Worm (Caenorhabditis elegans): ENCODE data around the gene sec-16A.1.

The sec-16A.1 gene

DNA sequence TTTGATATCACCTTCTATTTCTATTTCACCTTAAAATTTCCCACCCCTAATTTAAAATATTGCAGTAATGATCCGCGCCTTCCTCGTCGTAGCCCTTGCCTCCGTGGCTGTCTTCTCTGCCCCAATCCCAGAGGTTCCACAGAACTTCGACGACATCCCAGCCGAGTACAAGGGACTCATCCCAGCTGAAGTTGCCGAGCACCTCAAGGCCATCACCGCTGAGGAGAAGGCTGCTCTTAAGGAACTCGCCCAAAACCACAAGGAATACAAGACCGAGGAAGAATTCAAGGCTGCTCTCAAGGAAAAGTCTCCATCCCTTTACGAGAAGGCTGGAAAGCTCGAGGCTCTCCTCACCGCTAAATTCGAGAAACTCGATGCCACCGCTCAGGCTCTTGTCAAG is 43.9 kb upstream of the sec-16A.1 start, which contains the start of gene far-2:
TSS of gene far-2 (plus strand) at position 66 of the 400 bp plus-strand sequence.
- TF ChIP-seq nhr-67 (tag; optimal IDR thresholded peaks at IDR 0.05) (no peak), egl-5 (tag; optimal IDR thresholded peaks at IDR 0.05) (no peak), egl-27 (tag; optimal IDR thresholded peaks at IDR 0.05) (no peak), snpc-4 (tag; optimal IDR thresholded peaks at IDR 0.05) (no peak), pqm-1 (tag; optimal IDR thresholded peaks at IDR 0.05) (no peak), nhr-11 (tag; optimal IDR thresholded peaks at IDR 0.05) (no peak), nhr-12 (tag; optimal IDR thresholded peaks at IDR 0.05) (no peak), nhr-237 (tag; optimal IDR thresholded peaks at IDR 0.05) (no peak), lin-15B (tag; optimal IDR thresholded peaks at IDR 0.05) (no peak), ztf-11 (tag; optimal IDR thresholded peaks at IDR 0.05) (no peak), ceh-9 (tag; optimal IDR thresholded peaks at IDR 0.05) (no peak), sea-2 (GFP tag; optimal IDR thresholded peaks at IDR 0.05) (no peak), lsy-12 (tag; optimal IDR thresholded peaks at IDR 0.05) (no peak), lin-39 (tag; optimal IDR thresholded peaks at IDR 0.05) (no peak), skn-1 (tag; optimal IDR thresholded peaks at IDR 0.05) (no peak), elt-2 (tag; optimal IDR thresholded peaks at IDR 0.05) (no peak), nfya-1 (tag; optimal IDR thresholded peaks at IDR 0.05; ENCODE audit: insufficient read depth) (no peak), nhr-76 (tag; optimal IDR thresholded peaks at IDR 0.05) (no peak), ZK546.5 (tag; optimal IDR thresholded peaks at IDR 0.05) (no peak), elt-1 (tag; optimal IDR thresholded peaks at IDR 0.05) (no peak)

DNA sequence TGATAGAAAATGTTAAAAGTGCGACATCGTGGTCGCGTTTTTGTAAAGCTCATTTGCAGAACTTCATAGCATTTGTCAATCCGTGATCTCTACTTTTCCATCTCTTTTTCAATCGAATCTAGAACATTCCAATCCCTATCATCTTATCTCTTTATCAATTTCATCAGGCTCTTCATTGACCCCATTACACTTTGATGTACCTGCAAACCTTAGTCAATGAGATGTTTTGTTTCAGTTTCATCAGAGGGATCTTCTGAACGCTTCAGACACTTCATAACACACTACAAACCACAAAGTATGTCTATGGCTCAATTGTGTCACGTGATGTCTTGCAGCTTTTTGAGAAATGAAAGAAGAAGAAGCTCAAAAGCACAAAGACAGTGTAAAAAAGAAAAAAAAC is 42.5 kb upstream of the sec-16A.1 start:
- TF ChIP-seq nfya-1 (tag; optimal IDR thresholded peaks at IDR 0.05; ENCODE audit: insufficient read depth) (peak; percentile 15), pha-4 (tag; optimal IDR thresholded peaks at IDR 0.05) (no peak), egl-5 (tag; optimal IDR thresholded peaks at IDR 0.05) (peak; percentile 72)

DNA sequence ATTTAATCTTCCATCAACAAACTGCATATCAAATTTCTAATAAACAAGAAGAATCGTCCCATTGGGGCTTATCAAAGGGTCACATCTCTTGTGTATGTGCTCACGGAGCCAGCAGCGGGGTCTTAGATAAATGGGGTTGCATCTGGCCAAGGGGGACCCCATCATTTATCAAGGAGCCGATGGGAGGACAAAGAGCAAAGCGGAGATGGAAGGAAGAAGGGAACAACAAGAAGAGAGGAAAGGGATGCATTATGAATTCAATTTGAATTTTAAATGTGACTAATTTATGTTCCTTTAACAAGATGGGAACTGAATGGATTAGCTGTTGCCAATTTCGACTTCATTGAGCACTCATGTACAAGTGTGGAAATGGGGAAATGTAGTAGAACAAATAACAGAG is 41.3 kb upstream of the sec-16A.1 start:
- TF ChIP-seq nhr-67 (tag; optimal IDR thresholded peaks at IDR 0.05) (no peak), elt-1 (tag; optimal IDR thresholded peaks at IDR 0.05) (peak; percentile 15), fos-1 (tag; optimal IDR thresholded peaks at IDR 0.05) (no peak), fkh-2 (tag; optimal IDR thresholded peaks at IDR 0.05) (no peak), zag-1 (tag; optimal IDR thresholded peaks at IDR 0.05) (no peak), hmg-11 (tag; optimal IDR thresholded peaks at IDR 0.05) (no peak), ama-1 (optimal IDR thresholded peaks at IDR 0.05) (no peak), unc-62 (GFP tag; optimal IDR thresholded peaks at IDR 0.05) (peak; percentile 51), lin-39 (tag; optimal IDR thresholded peaks at IDR 0.05) (peak; percentile 94), egl-5 (tag; optimal IDR thresholded peaks at IDR 0.05) (peak; percentile 53), lsy-12 (tag; optimal IDR thresholded peaks at IDR 0.05) (no peak), elt-2 (tag; optimal IDR thresholded peaks at IDR 0.05) (no peak), lin-15B (tag; optimal IDR thresholded peaks at IDR 0.05) (no peak), nfya-1 (tag; optimal IDR thresholded peaks at IDR 0.05; ENCODE audit: insufficient read depth) (peak; percentile 48), nhr-77 (tag; optimal IDR thresholded peaks at IDR 0.05) (no peak), ceh-28 (tag; optimal IDR thresholded peaks at IDR 0.05) (no peak)

DNA sequence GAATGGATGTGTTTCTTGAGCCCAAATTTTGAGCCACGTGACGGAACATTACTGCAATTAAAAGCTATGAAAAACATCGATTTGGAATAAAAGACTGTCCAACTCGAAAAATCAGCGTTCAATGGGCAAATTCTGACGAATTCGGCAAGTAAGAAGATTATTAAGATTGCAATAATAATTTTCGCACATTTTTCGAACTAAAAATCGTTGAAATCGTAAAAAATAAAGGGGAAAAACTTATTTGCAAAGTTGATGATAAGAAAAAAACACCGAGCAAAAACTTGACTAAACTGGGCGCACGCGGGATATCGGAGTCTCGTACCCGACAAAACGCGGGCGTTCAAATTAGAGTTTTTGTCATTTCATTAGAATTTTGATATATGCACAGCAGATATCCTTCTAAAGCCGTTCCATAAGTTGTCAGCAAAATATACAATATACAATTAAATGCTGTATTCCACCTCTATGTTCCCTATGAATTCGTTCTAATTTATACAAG is 36.3 kb upstream of the sec-16A.1 start, which contains the start of the genes mccc-2 and mrpl-44:
TSS of gene mccc-2 (minus strand) at position 51 of the 499 bp plus-strand sequence.
TSS of gene mrpl-44 (minus strand) at position 51 of the 499 bp plus-strand sequence.
- no peak for TF ChIP-seq hmg-11 (tag; optimal IDR thresholded peaks at IDR 0.05)
- no peak for TF ChIP-seq eor-1 (tag; optimal IDR thresholded peaks at IDR 0.05)
- no peak for TF ChIP-seq pqm-1 (tag; optimal IDR thresholded peaks at IDR 0.05)
- TF ChIP-seq nhr-67 (tag; optimal IDR thresholded peaks at IDR 0.05) = no peak
- no peak for TF ChIP-seq nhr-28 (tag; optimal IDR thresholded peaks at IDR 0.05)
- TF ChIP-seq lin-15B (tag; optimal IDR thresholded peaks at IDR 0.05) = peak; percentile 45
- no peak for TF ChIP-seq elt-1 (tag; optimal IDR thresholded peaks at IDR 0.05)
- no peak for TF ChIP-seq R02D3.7 (tag; optimal IDR thresholded peaks at IDR 0.05)

DNA sequence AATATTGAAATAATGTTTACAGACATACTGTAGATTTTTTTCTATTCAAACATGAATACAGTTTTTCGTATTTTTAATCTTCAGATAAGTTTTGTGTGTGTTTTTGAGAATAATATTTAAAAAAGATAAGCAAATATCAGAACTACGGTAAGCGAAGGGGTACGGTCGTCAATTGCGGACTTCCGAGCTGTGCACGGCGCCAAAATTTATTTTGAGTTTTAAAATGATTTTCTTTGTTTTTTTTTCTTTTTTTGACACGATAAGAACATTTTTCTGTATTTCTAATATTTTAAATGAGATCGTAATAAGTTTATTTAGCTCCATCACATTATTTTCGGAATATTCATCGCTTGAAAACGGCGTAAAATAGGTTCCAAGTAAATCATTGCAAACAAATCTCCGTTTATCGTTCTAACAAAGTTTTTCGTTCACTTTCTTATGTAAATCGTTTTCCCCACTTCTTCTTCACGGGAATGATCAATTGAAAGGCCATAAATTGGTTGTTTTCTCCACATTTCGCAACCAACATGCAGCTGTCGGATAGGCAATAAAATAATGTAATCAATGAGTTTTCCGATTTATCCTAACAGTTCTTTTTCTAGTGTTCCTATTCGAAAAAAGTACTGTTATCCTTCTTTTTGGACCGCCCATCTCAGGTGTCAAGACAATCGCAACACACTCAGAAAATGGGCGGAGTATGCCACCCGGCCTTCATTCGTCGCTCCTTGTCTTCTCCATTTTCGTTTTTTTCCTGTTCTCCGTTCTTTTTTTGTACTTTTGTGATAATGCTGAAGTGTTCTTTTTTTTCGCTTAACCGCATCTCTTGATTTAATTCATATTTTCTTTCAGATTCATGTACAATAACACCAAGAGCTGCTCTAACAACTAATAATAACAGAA is 34.0 kb upstream of the sec-16A.1 start, which contains the start of gene glp-1:
TSS of gene glp-1 (plus strand) at position 850 of the 900 bp plus-strand sequence.
- no peak for TF ChIP-seq nhr-43 (tag; optimal IDR thresholded peaks at IDR 0.05; ENCODE audit: poor library complexity, severe bottlenecking)
- no peak for TF ChIP-seq unc-39 (tag; optimal IDR thresholded peaks at IDR 0.05)
- TF ChIP-seq egl-5 (tag; optimal IDR thresholded peaks at IDR 0.05) = peak; percentile 68

Measured in whole organism, L3 larva.